Fruit fly (Drosophila melanogaster) whole organism, embryonic: ENCODE data around the gene CG15550.

Source experiments
- CG10321 ChIP-seq: fragments of 200-800 bp; sonication (Bioruptor generic); IDR thresholded peaks from 2 replicates; pipeline ENCODE4 v1.3.6; 2022; ENCODE audit warnings: missing biosample characterization, missing genetic modification characterization
- CG11696 ChIP-seq: fragments of 200-800 bp; sonication (Bioruptor generic); IDR thresholded peaks from 2 replicates; pipeline ENCODE4 v1.3.6; 2022; ENCODE audit warnings: missing biosample characterization, missing genetic modification characterization
- CG12071 ChIP-seq: fragments of 200-800 bp; sonication (Bioruptor generic); optimal IDR thresholded peaks from 3 replicates; lab custom pipeline; 2018; ENCODE audit warnings: missing biosample characterization, mild to moderate bottlenecking, missing genetic modification characterization
- CG12155 ChIP-seq: fragments of 200-800 bp; sonication (Bioruptor generic); optimal IDR thresholded peaks from 3 replicates; lab custom pipeline; 2016; ENCODE audit warnings: missing biosample characterization, missing genetic modification characterization
- CG15601 ChIP-seq: fragments of 200-800 bp; sonication (Bioruptor generic); optimal IDR thresholded peaks from 3 replicates; lab custom pipeline; 2019; ENCODE audit warnings: missing biosample characterization, mild to moderate bottlenecking, missing genetic modification characterization, moderate library complexity
- CG17568 ChIP-seq: fragments of 200-800 bp; sonication (Bioruptor generic); optimal IDR thresholded peaks from 2 replicates; lab custom pipeline; 2018; ENCODE audit warnings: missing biosample characterization, mild to moderate bottlenecking, missing genetic modification characterization, moderate library complexity
- CG18476 ChIP-seq: fragments of 200-800 bp; sonication (Bioruptor generic); optimal IDR thresholded peaks from 2 replicates; lab custom pipeline; 2016; ENCODE audit warnings: missing biosample characterization, mild to moderate bottlenecking, missing genetic modification characterization
- CG2199 ChIP-seq: fragments of 200-800 bp; sonication (Bioruptor generic); IDR thresholded peaks from 3 replicates; pipeline ENCODE4 v1.3.6; 2022; ENCODE audit warnings: missing biosample characterization, missing genetic modification characterization
- CG2202 ChIP-seq: fragments of 200-800 bp; sonication (Bioruptor generic); optimal IDR thresholded peaks from 2 replicates; lab custom pipeline; 2018; ENCODE audit warnings: missing biosample characterization, mild to moderate bottlenecking, missing genetic modification characterization
- CG2889 ChIP-seq: fragments of 200-800 bp; sonication (Bioruptor generic); IDR thresholded peaks from 3 replicates; pipeline ENCODE4 v1.3.6; 2022; ENCODE audit warnings: missing biosample characterization, missing genetic modification characterization
- CG4328 ChIP-seq: fragments of 200-800 bp; sonication (Bioruptor generic); optimal IDR thresholded peaks from 3 replicates; lab custom pipeline; 2017; ENCODE audit warnings: missing biosample characterization, missing genetic modification reagents, missing genetic modification characterization
- CG4424 ChIP-seq: fragments of 200-800 bp; sonication (Bioruptor generic); optimal IDR thresholded peaks from 3 replicates; lab custom pipeline; 2016; ENCODE audit warnings: missing biosample characterization, missing genetic modification characterization
- CG7372 ChIP-seq: fragments of 200-800 bp; sonication (Bioruptor generic); IDR thresholded peaks from 2 replicates; pipeline ENCODE4 v1.3.6; 2022; ENCODE audit warnings: missing biosample characterization, missing genetic modification characterization
- CTCF ChIP-seq: fragments of 200-800 bp; sonication (Bioruptor generic); optimal IDR thresholded peaks from 2 replicates; lab custom pipeline; 2017; ENCODE audit warnings: missing biosample characterization, mild to moderate bottlenecking, missing genetic modification characterization, moderate library complexity
- D ChIP-seq, 2 experiments: fragments of 200-800 bp in 1 of 2; fragments of >200 bp in 1 of 2; sonication (Bioruptor generic) in 1 of 2; optimal IDR thresholded peaks; 2 replicates in 1 of 2; 3 replicates in 1 of 2; lab custom pipeline; 2017; ENCODE audit warnings: mild to moderate bottlenecking in 1 of 2, missing biosample characterization in 1 of 2, missing genetic modification characterization in 1 of 2, missing genetic modification reagents in 1 of 2
- Dad ChIP-seq: fragments of 200-800 bp; sonication (Bioruptor generic); optimal IDR thresholded peaks from 3 replicates; lab custom pipeline; 2016; ENCODE audit warnings: missing biosample characterization, missing genetic modification characterization
- Deaf1 ChIP-seq: fragments of 200-800 bp; optimal IDR thresholded peaks from 3 replicates; lab custom pipeline; 2019; ENCODE audit warnings: missing biosample characterization, mild to moderate bottlenecking, missing genetic modification characterization, moderate library complexity
- Dek ChIP-seq: fragments of 200-800 bp; sonication (Bioruptor generic); optimal IDR thresholded peaks from 3 replicates; lab custom pipeline; 2019; ENCODE audit warnings: missing biosample characterization, mild to moderate bottlenecking, missing genetic modification characterization, moderate library complexity
- Fer2 ChIP-seq: fragments of 200-800 bp; sonication (Bioruptor generic); optimal IDR thresholded peaks from 2 replicates; lab custom pipeline; 2018; ENCODE audit warnings: missing biosample characterization, mild to moderate bottlenecking, missing genetic modification characterization, moderate library complexity
- H15 ChIP-seq: fragments of 200-800 bp; sonication (Bioruptor generic); IDR thresholded peaks from 3 replicates; pipeline ENCODE4 v1.3.6; 2022; ENCODE audit warnings: missing biosample characterization, missing genetic modification characterization
- Hey ChIP-seq: fragments of 200-800 bp; sonication (Bioruptor generic); optimal IDR thresholded peaks from 3 replicates; lab custom pipeline; 2018; ENCODE audit warnings: missing biosample characterization, mild to moderate bottlenecking, missing genetic modification characterization
- HmgZ ChIP-seq: fragments of 200-800 bp; sonication (Bioruptor generic); optimal IDR thresholded peaks from 2 replicates; lab custom pipeline; 2018; ENCODE audit warnings: missing biosample characterization, mild to moderate bottlenecking, missing genetic modification characterization
- Hmr ChIP-seq: fragments of 200-800 bp; sonication (Bioruptor generic); optimal IDR thresholded peaks from 3 replicates; lab custom pipeline; 2017; ENCODE audit warnings: mild to moderate bottlenecking, missing biosample characterization, missing genetic modification reagents, missing genetic modification characterization
- Med ChIP-seq: fragments of 200-800 bp; sonication (Bioruptor generic); peaks from one replicate; lab custom pipeline; 2016; ENCODE audit warnings: missing biosample characterization, missing genetic modification characterization, mild to moderate bottlenecking, inconsistent platforms, moderate library complexity
- NC2α ChIP-seq: fragments of 200-800 bp; sonication (Bioruptor generic); optimal IDR thresholded peaks from 2 replicates; lab custom pipeline; 2016; ENCODE audit warnings: missing biosample characterization, missing genetic modification characterization
- Neu2 ChIP-seq: fragments of 200-800 bp; sonication (Bioruptor generic); optimal IDR thresholded peaks from 3 replicates; lab custom pipeline; 2016; ENCODE audit warnings: missing biosample characterization, missing genetic modification characterization, borderline replicate concordance
- Nf-YB ChIP-seq: fragments of 200-800 bp; sonication (Bioruptor generic); optimal IDR thresholded peaks from 3 replicates; lab custom pipeline; 2019; ENCODE audit warnings: missing biosample characterization, mild to moderate bottlenecking, missing genetic modification characterization, moderate library complexity
- Nf-YC ChIP-seq: fragments of 200-800 bp; optimal IDR thresholded peaks from 3 replicates; lab custom pipeline; 2019; ENCODE audit warnings: missing biosample characterization, mild to moderate bottlenecking, missing genetic modification characterization, moderate library complexity
- Ravus ChIP-seq: fragments of 200-800 bp; sonication (Bioruptor generic); IDR thresholded peaks from 2 replicates; pipeline ENCODE4 v1.3.6; 2022; ENCODE audit warnings: missing biosample characterization, missing genetic modification characterization
- Taf1 ChIP-seq: fragments of 200-800 bp; sonication (Bioruptor generic); IDR thresholded peaks from 2 replicates; pipeline ENCODE4 v1.3.6; 2022; ENCODE audit warnings: missing biosample characterization, missing genetic modification characterization
- Xrp1 ChIP-seq: fragments of 200-800 bp; sonication (Bioruptor generic); IDR thresholded peaks from 2 replicates; pipeline ENCODE4 v1.3.6; 2022; ENCODE audit warnings: missing biosample characterization, missing genetic modification characterization
- abd-A ChIP-seq: fragments of 200-800 bp; sonication (Bioruptor generic); optimal IDR thresholded peaks from 3 replicates; lab custom pipeline; 2019; ENCODE audit warnings: missing biosample characterization, mild to moderate bottlenecking, missing genetic modification characterization, moderate library complexity
- az2 ChIP-seq: fragments of 200-800 bp; sonication (Bioruptor generic); optimal IDR thresholded peaks from 3 replicates; lab custom pipeline; 2016; ENCODE audit warnings: missing biosample characterization, missing genetic modification characterization
- bowl ChIP-seq: fragments of 200-800 bp; sonication (Bioruptor generic); IDR thresholded peaks from 2 replicates; pipeline ENCODE4 v1.3.6; 2022; ENCODE audit warnings: missing biosample characterization, missing genetic modification characterization
- cato ChIP-seq: fragments of 200-800 bp; sonication (Bioruptor generic); optimal IDR thresholded peaks from 2 replicates; lab custom pipeline; 2016; ENCODE audit warnings: missing biosample characterization, missing genetic modification characterization, borderline replicate concordance
- chinmo ChIP-seq: fragments of 200-800 bp; sonication (Bioruptor generic); IDR thresholded peaks from 4 replicates; pipeline ENCODE4 v1.3.6; 2022; ENCODE audit warnings: missing biosample characterization, missing genetic modification characterization; ENCODE audit not compliant: partially characterized antibody
- crc ChIP-seq: fragments of 200-800 bp; sonication (Bioruptor generic); optimal IDR thresholded peaks from 2 replicates; lab custom pipeline; 2016; ENCODE audit warnings: missing biosample characterization, missing genetic modification characterization
- crol ChIP-seq: fragments of 200-800 bp; sonication (Bioruptor generic); IDR thresholded peaks from 2 replicates; pipeline ENCODE4 v1.3.6; 2022; ENCODE audit warnings: missing biosample characterization, missing genetic modification characterization
- dan ChIP-seq: fragments of 200-800 bp; sonication (Bioruptor generic); IDR thresholded peaks from 2 replicates; pipeline ENCODE4 v1.3.6; 2022; ENCODE audit warnings: missing biosample characterization, missing genetic modification characterization
- dati ChIP-seq: fragments of 200-800 bp; sonication (Bioruptor generic); IDR thresholded peaks from 2 replicates; pipeline ENCODE4 v1.3.6; 2022; ENCODE audit warnings: missing biosample characterization, missing genetic modification characterization
- ewg ChIP-seq: fragments of 200-800 bp; sonication (Bioruptor generic); optimal IDR thresholded peaks from 3 replicates; lab custom pipeline; 2017; ENCODE audit warnings: mild to moderate bottlenecking, missing biosample characterization, missing genetic modification reagents, missing genetic modification characterization
- fd3F ChIP-seq: fragments of 200-800 bp; sonication (Bioruptor generic); optimal IDR thresholded peaks from 2 replicates; lab custom pipeline; 2018; ENCODE audit warnings: missing biosample characterization, mild to moderate bottlenecking, missing genetic modification characterization, moderate library complexity
- hth ChIP-seq: fragments of >200 bp; optimal IDR thresholded peaks from 2 replicates; lab custom pipeline; 2017; ENCODE audit warnings: inconsistent platforms
- insv ChIP-seq, 2 experiments: fragments of 200-800 bp; sonication (Bioruptor generic); optimal IDR thresholded peaks; 3 replicates each; lab custom pipeline; 2016 to 2018; ENCODE audit warnings: missing biosample characterization in 2 of 2, missing genetic modification characterization in 2 of 2
- klu ChIP-seq: fragments of 200-800 bp; sonication (Bioruptor generic); IDR thresholded peaks from 2 replicates; pipeline ENCODE4 v1.3.6; 2022; ENCODE audit warnings: missing biosample characterization, missing genetic modification characterization
- maf-S ChIP-seq: fragments of 200-800 bp; sonication (Bioruptor generic); optimal IDR thresholded peaks from 2 replicates; lab custom pipeline; 2016; ENCODE audit warnings: missing biosample characterization, missing genetic modification characterization
- nerfin-1 ChIP-seq: fragments of 200-800 bp; sonication (Bioruptor generic); optimal IDR thresholded peaks from 3 replicates; lab custom pipeline; 2019; ENCODE audit warnings: missing biosample characterization, mild to moderate bottlenecking, missing genetic modification characterization, moderate library complexity
- onecut ChIP-seq: fragments of 200-800 bp; sonication (Bioruptor generic); IDR thresholded peaks from 2 replicates; pipeline ENCODE4 v1.3.6; 2022; ENCODE audit warnings: missing biosample characterization, missing genetic modification characterization
- phol ChIP-seq: fragments of 200-800 bp; sonication (Bioruptor generic); optimal IDR thresholded peaks from 3 replicates; lab custom pipeline; 2018; ENCODE audit warnings: missing biosample characterization, mild to moderate bottlenecking, missing genetic modification characterization, moderate library complexity
- sima ChIP-seq: fragments of 200-800 bp; sonication (Bioruptor generic); optimal IDR thresholded peaks from 2 replicates; lab custom pipeline; 2016; ENCODE audit warnings: missing biosample characterization, missing genetic modification characterization
- tin ChIP-seq: fragments of 200-800 bp; sonication (Bioruptor generic); optimal IDR thresholded peaks from 3 replicates; lab custom pipeline; 2016; ENCODE audit warnings: missing biosample characterization, missing genetic modification characterization
- twi ChIP-seq: fragments of 200-800 bp; optimal IDR thresholded peaks from 2 replicates; lab custom pipeline; 2019; ENCODE audit warnings: missing biosample characterization, mild to moderate bottlenecking, missing genetic modification characterization, moderate library complexity

The CG15550 gene

DNA sequence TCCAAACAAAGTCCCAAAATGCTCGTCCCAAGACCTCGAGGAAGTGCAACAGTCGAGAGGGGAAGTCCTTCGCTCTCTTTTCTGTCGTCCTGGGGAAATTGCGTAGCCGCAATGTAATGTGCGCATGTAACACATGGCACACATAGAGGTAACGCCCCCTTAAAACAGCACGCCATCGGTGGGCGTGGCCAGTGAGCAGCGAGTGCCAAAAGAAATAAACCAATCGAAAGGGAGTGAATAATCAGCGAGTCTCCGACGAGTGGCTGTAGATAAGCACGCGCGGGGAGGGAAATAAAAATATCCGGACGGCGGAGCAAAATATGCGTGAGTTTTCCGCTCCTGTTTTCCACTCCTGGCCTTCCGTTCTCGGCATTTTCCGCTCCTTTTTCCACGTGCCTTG is 27.9 kb downstream of the CG15550 start:
- TF ChIP-seq Deaf1: peak; percentile 2
- TF ChIP-seq klu (GFP tag; lab: Robert Waterston, UW): no peak
- TF ChIP-seq CTCF: no peak
- no peak for TF ChIP-seq H15 (GFP tag; lab: Robert Waterston, UW)
- TF ChIP-seq Med (GFP tag; lab: Kevin White, UChicago): peak; percentile 57
- TF ChIP-seq CG2202: no peak
- no peak for TF ChIP-seq Fer2
- no peak for TF ChIP-seq Taf1
- TF ChIP-seq bowl (GFP tag; lab: Robert Waterston, UW): no peak
- peak; percentile 97 for TF ChIP-seq Nf-YC (tag; lab: Kevin White, UChicago)
- TF ChIP-seq Nf-YB (GFP tag; lab: Kevin White, UChicago): peak; percentile 97
- no peak for TF ChIP-seq CG15601 (tag; lab: Kevin White, UChicago)
- 0 out of 2 replicates have a peak, but pooled peaks have one; percentile 12 for TF ChIP-seq CG10321 (GFP tag; lab: Robert Waterston, UW)
- TF ChIP-seq hth (lab: Kevin White, UChicago): no peak
- peak; percentile 83 for TF ChIP-seq CG12155
- 0 out of 2 replicates have a peak, but pooled peaks have one; percentile 27 for TF ChIP-seq dati (GFP tag; lab: Robert Waterston, UW)
- 0 out of 2 replicates have a peak, but pooled peaks have one; percentile 38 for TF ChIP-seq CG7372 (GFP tag; lab: Robert Waterston, UW)
- no peak for TF ChIP-seq Ravus (GFP tag; lab: Robert Waterston, UW)
- TF ChIP-seq CG2889: no peak
- 0 out of 4 replicates have a peak, but pooled peaks have one; percentile 46 for TF ChIP-seq chinmo (GFP tag; lab: Robert Waterston, UW)
- TF ChIP-seq ewg (GFP tag; lab: Kevin White, UChicago): peak; percentile 52
- no peak for TF ChIP-seq CG18476
- no peak for TF ChIP-seq crc
- peak; percentile 41 for TF ChIP-seq twi (tag; lab: Kevin White, UChicago)
- no peak for TF ChIP-seq CG4424 (GFP tag; lab: Kevin White, UChicago)
- TF ChIP-seq CG12071: no peak
- TF ChIP-seq CG2199 (GFP tag; lab: Robert Waterston, UW): peak; percentile 51; the same call in 1 of the 3 replicates
- peak; percentile 70 for TF ChIP-seq crol (GFP tag; lab: Robert Waterston, UW)
- no peak for TF ChIP-seq NC2α
- TF ChIP-seq abd-A (tag; lab: Kevin White, UChicago): no peak
- TF ChIP-seq az2 (GFP tag; lab: Kevin White, UChicago): no peak

DNA sequence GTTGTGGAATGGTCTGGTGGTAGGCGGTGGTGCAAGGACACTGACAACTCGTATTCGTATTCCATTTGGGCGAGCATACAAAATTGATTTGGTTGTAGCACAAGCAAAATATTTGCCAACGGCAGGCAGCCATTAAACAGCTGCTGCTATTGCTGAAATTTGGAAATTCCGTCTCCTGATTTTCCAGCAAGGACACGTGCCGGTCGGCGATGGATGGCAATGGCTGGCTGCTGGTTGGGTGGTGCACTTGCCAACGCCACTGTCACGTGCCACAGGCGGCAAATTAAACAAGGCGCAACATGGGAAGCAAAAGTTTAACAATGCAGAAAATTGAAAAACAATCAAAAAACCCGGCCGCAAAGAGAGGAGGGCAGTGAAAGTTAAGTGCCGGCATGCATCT is 32.9 kb downstream of the CG15550 start:
- no peak for TF ChIP-seq onecut (GFP tag; lab: Robert Waterston, UW)
- TF ChIP-seq Hey (tag; lab: Kevin White, UChicago): peak; percentile 98
- TF ChIP-seq nerfin-1: peak; percentile 69
- no peak for TF ChIP-seq phol
- TF ChIP-seq Dek (tag; lab: Kevin White, UChicago): no peak
- no peak for TF ChIP-seq insv (GFP tag; optimal IDR thresholded peaks at IDR 0.05; lab: Kevin White, UChicago)
- no peak for TF ChIP-seq CG2889
- no peak for TF ChIP-seq tin (GFP tag; lab: Kevin White, UChicago)
- TF ChIP-seq CG11696 (GFP tag; lab: Robert Waterston, UW): no peak

DNA sequence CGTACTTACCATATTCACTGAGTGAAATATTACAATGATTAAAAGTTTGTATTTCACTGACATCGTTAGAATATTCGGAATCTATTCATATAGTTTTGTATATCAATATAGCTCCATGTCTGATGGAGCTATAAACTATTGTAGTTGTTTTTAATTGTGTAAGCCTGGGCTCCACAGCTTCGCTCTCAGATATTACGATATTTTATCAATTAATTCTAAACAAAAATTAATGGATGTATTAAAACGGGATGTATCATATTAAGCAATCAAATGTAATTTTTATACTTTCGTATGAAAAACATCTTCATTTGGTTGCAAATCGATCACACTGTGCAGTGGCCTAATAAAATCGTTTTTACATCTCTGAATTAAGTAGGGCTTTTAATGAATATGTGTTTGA is 34.8 kb downstream of the CG15550 start, which contains the start of gene CG33483:
CG33483 (minus strand) TSS at position 101 of the 400 bp plus-strand sequence.
- TF ChIP-seq dan (GFP tag; lab: Robert Waterston, UW): no peak
- no peak for TF ChIP-seq D (optimal IDR thresholded peaks at IDR 0.05; lab: Kevin White, UChicago)
- TF ChIP-seq D (GFP tag; optimal IDR thresholded peaks at IDR 0.05; lab: Kevin White, UChicago): no peak
- no peak for TF ChIP-seq cato
- no peak for TF ChIP-seq HmgZ (tag; lab: Kevin White, UChicago)
- TF ChIP-seq CG4328 (GFP tag; lab: Kevin White, UChicago): no peak
- TF ChIP-seq abd-A (tag; lab: Kevin White, UChicago): no peak
- no peak for TF ChIP-seq Dad (GFP tag; lab: Kevin White, UChicago)
- no peak for TF ChIP-seq Xrp1
- no peak for TF ChIP-seq maf-S (GFP tag; lab: Kevin White, UChicago)
- no peak for TF ChIP-seq fd3F (GFP tag; lab: Kevin White, UChicago)
- no peak for TF ChIP-seq CG17568 (GFP tag; lab: Kevin White, UChicago)
- TF ChIP-seq Hmr: no peak
- TF ChIP-seq sima (GFP tag; lab: Kevin White, UChicago): no peak
- TF ChIP-seq Neu2 (GFP tag; lab: Kevin White, UChicago): no peak
